Worm (Caenorhabditis elegans) whole organism, L4 larva: ENCODE data around the gene F13E9.19.
A peak's percentile ranks its signal among the peaks of the same experiment; 100 is the strongest.

Source experiments
- D1046.2 ChIP-seq: fragments of 200-800 bp; sonication (Bioruptor generic); IDR thresholded peaks from 2 replicates; pipeline ENCODE4 v1.3.6; 2022; ENCODE audit warnings: missing genetic modification characterization, missing compliant biosample characterization
- F37D6.2 ChIP-seq: sonication (generic microtip); optimal IDR thresholded peaks from 2 replicates; lab custom pipeline; 2016; ENCODE audit warnings: mild to moderate bottlenecking, missing genetic modification characterization, missing compliant biosample characterization
- F44E2.7 ChIP-seq: fragments of 200-800 bp; sonication (Bioruptor generic); IDR thresholded peaks from 2 replicates; pipeline ENCODE4 v2.1.2; 2022; ENCODE audit warnings: missing genetic modification characterization, missing compliant biosample characterization
- F49E8.2 ChIP-seq: sonication (generic microtip); optimal IDR thresholded peaks from 2 replicates; lab custom pipeline; 2016; ENCODE audit warnings: missing compliant biosample characterization, mild to moderate bottlenecking, missing genetic modification characterization, borderline replicate concordance
- T26A8.4 ChIP-seq: fragments of 200-800 bp; sonication (Bioruptor generic); IDR thresholded peaks from 2 replicates; pipeline ENCODE4 v1.3.6; 2022; ENCODE audit warnings: missing genetic modification characterization, missing compliant biosample characterization
- Y48G9A.11 ChIP-seq: fragments of 200-800 bp; sonication (Bioruptor generic); IDR thresholded peaks from 2 replicates; pipeline ENCODE4 v1.3.6; 2022; ENCODE audit warnings: missing genetic modification reagents, missing genetic modification characterization, missing compliant biosample characterization
- Y5F2A.4 ChIP-seq: fragments of 200-800 bp; sonication (Bioruptor generic); optimal IDR thresholded peaks from 2 replicates; lab custom pipeline; 2018; ENCODE audit warnings: mild to moderate bottlenecking, missing genetic modification characterization, missing compliant biosample characterization
- arid-1 ChIP-seq: fragments of 200-800 bp; sonication (Bioruptor generic); conservative IDR thresholded peaks from 2 replicates; pipeline ENCODE4 v1.3.6; 2022; ENCODE audit warnings: missing genetic modification reagents, missing genetic modification characterization, missing compliant biosample characterization
- ceh-20 ChIP-seq: fragments of 200-800 bp; sonication (Bioruptor generic); IDR thresholded peaks from 2 replicates; pipeline ENCODE4 v1.3.6; 2022; ENCODE audit warnings: missing genetic modification reagents, missing genetic modification characterization, missing compliant biosample characterization
- ceh-28 ChIP-seq: fragments of 150-350 bp; optimal IDR thresholded peaks from 2 replicates; lab custom pipeline; 2014; ENCODE audit warnings: missing biosample characterization, missing genetic modification reagents, missing genetic modification characterization
- cey-2 ChIP-seq: sonication (generic microtip); optimal IDR thresholded peaks from 3 replicates; lab custom pipeline; 2017; ENCODE audit warnings: missing genetic modification characterization, mild to moderate bottlenecking, missing compliant biosample characterization, antibody characterized with exemption, borderline replicate concordance; ENCODE audit not compliant: insufficient read depth
- ctbp-1 ChIP-seq: fragments of 200-800 bp; sonication (Bioruptor generic); IDR thresholded peaks from 2 replicates; pipeline ENCODE4 v1.3.6; 2022; ENCODE audit warnings: missing genetic modification reagents, missing genetic modification characterization, missing compliant biosample characterization
- daf-16 ChIP-seq, 3 experiments: sonication (generic microtip); optimal IDR thresholded peaks; 2 replicates each; lab custom pipeline; 2016 to 2017; ENCODE audit warnings: missing genetic modification characterization in 3 of 3, missing genetic modification reagents in 3 of 3, mild to moderate bottlenecking in 2 of 3, missing compliant biosample characterization in 2 of 3, missing biosample characterization in 1 of 3, moderate library complexity in 1 of 3
- dmd-6 ChIP-seq: fragments of 200-800 bp; sonication (Bioruptor generic); IDR thresholded peaks from 2 replicates; pipeline ENCODE4 v1.3.6; 2022; ENCODE audit warnings: missing genetic modification reagents, missing genetic modification characterization, missing compliant biosample characterization
- dmd-8 ChIP-seq: fragments of 200-800 bp; sonication (Bioruptor generic); IDR thresholded peaks from 2 replicates; pipeline ENCODE4 v1.3.6; 2022; ENCODE audit warnings: missing genetic modification characterization, missing compliant biosample characterization
- duxl-1 ChIP-seq: sonication (generic microtip); optimal IDR thresholded peaks from 2 replicates; lab custom pipeline; 2016; ENCODE audit warnings: mild to moderate bottlenecking, missing genetic modification characterization, moderate library complexity, missing compliant biosample characterization; ENCODE audit not compliant: poor library complexity
- dve-1 ChIP-seq: sonication (generic microtip); optimal IDR thresholded peaks from 2 replicates; lab custom pipeline; 2017; ENCODE audit warnings: antibody characterized with exemption, mild to moderate bottlenecking, missing genetic modification characterization, missing compliant biosample characterization; ENCODE audit not compliant: insufficient read depth
- hif-1 ChIP-seq, 2 experiments: sonication (generic microtip); optimal IDR thresholded peaks; 2 replicates each; lab custom pipeline; 2016 to 2017; ENCODE audit warnings: missing compliant biosample characterization in 2 of 2, missing genetic modification characterization in 2 of 2, missing genetic modification reagents in 2 of 2, missing genotype in 2 of 2, mild to moderate bottlenecking in 1 of 2
- hlh-11 ChIP-seq: fragments of 200-800 bp; sonication (Bioruptor generic); optimal IDR thresholded peaks from 2 replicates; lab custom pipeline; 2018; ENCODE audit warnings: mild to moderate bottlenecking, missing genetic modification characterization, missing compliant biosample characterization
- jun-1 ChIP-seq: fragments of 150-350 bp; optimal IDR thresholded peaks from 2 replicates; lab custom pipeline; 2014; ENCODE audit warnings: missing biosample characterization, missing genetic modification reagents, missing genetic modification characterization
- lim-7 ChIP-seq: fragments of 200-800 bp; sonication (Bioruptor generic); IDR thresholded peaks from 2 replicates; pipeline ENCODE4 v1.3.6; 2022; ENCODE audit warnings: missing genetic modification characterization, missing compliant biosample characterization
- lin-29 ChIP-seq: fragments of 200-800 bp; sonication (Bioruptor generic); IDR thresholded peaks from 2 replicates; pipeline ENCODE4 v1.3.6; 2022; ENCODE audit warnings: missing genetic modification reagents, missing genetic modification characterization, missing compliant biosample characterization
- lin-38 ChIP-seq: fragments of 200-800 bp; sonication (Bioruptor generic); IDR thresholded peaks from 2 replicates; pipeline ENCODE4 v1.3.6; 2022; ENCODE audit warnings: missing genetic modification reagents, missing genetic modification characterization, missing compliant biosample characterization
- lir-3 ChIP-seq: sonication (generic microtip); optimal IDR thresholded peaks from 2 replicates; lab custom pipeline; 2016; ENCODE audit warnings: mild to moderate bottlenecking, missing genetic modification characterization, missing compliant biosample characterization
- lsy-2 ChIP-seq, 2 experiments: fragments of 150-350 bp in 1 of 2; sonication (generic microtip) in 1 of 2; optimal IDR thresholded peaks; 2 replicates each; lab custom pipeline; 2014 to 2017; ENCODE audit warnings: missing biosample characterization in 2 of 2, missing genetic modification characterization in 2 of 2
- mep-1 ChIP-seq: fragments of 150-350 bp; sonication (generic microtip); optimal IDR thresholded peaks from 3 replicates; lab custom pipeline; 2014; ENCODE audit warnings: missing biosample characterization, missing genetic modification characterization
- mxl-2 ChIP-seq: fragments of 200-800 bp; sonication (Bioruptor generic); conservative IDR thresholded peaks from 2 replicates; pipeline ENCODE4 v1.3.6; 2022; ENCODE audit warnings: missing genetic modification reagents, missing genetic modification characterization, missing compliant biosample characterization
- nhr-102 ChIP-seq: sonication (generic microtip); optimal IDR thresholded peaks from 2 replicates; lab custom pipeline; 2016; ENCODE audit warnings: mild to moderate bottlenecking, missing genetic modification characterization, moderate library complexity, missing compliant biosample characterization
- nhr-11 ChIP-seq: fragments of 150-350 bp; optimal IDR thresholded peaks from 2 replicates; lab custom pipeline; 2014; ENCODE audit warnings: missing biosample characterization, missing genetic modification characterization
- nhr-111 ChIP-seq: fragments of 200-800 bp; sonication (Bioruptor generic); optimal IDR thresholded peaks from 2 replicates; lab custom pipeline; 2018; ENCODE audit warnings: mild to moderate bottlenecking, missing genetic modification characterization, missing compliant biosample characterization
- nhr-237 ChIP-seq: sonication (generic microtip); optimal IDR thresholded peaks from 2 replicates; lab custom pipeline; 2017; ENCODE audit warnings: missing biosample characterization, missing genetic modification characterization
- nhr-25 ChIP-seq: sonication (generic microtip); optimal IDR thresholded peaks from 2 replicates; lab custom pipeline; 2017; ENCODE audit warnings: missing genetic modification characterization, mild to moderate bottlenecking, missing compliant biosample characterization, antibody characterized with exemption, moderate library complexity, borderline replicate concordance; ENCODE audit not compliant: insufficient read depth
- nhr-28 ChIP-seq: fragments of 150-350 bp; optimal IDR thresholded peaks from 2 replicates; lab custom pipeline; 2014; ENCODE audit warnings: missing biosample characterization, missing genetic modification characterization
- nhr-42 ChIP-seq: fragments of 200-800 bp; sonication (Bioruptor generic); IDR thresholded peaks from 2 replicates; pipeline ENCODE4 v1.3.6; 2022; ENCODE audit warnings: missing genetic modification characterization, missing compliant biosample characterization
- pha-4 ChIP-seq, 2 experiments: fragments of 150-350 bp in 1 of 2; fragments of 200-800 bp in 1 of 2; sonication (Bioruptor generic) in 1 of 2; IDR thresholded peaks in 1 of 2; optimal IDR thresholded peaks in 1 of 2; 2 replicates each; pipeline versions ENCODE4 v1.3.6 to Lab custom; 2014 to 2022; ENCODE audit warnings: missing genetic modification characterization in 2 of 2, missing genetic modification reagents in 2 of 2, missing biosample characterization in 1 of 2, missing compliant biosample characterization in 1 of 2
- pqm-1 ChIP-seq: sonication (generic microtip); optimal IDR thresholded peaks from 2 replicates; lab custom pipeline; 2017; ENCODE audit warnings: missing biosample characterization, missing genetic modification characterization
- sdz-12 ChIP-seq: fragments of 200-800 bp; sonication (Bioruptor generic); optimal IDR thresholded peaks from 2 replicates; lab custom pipeline; 2018; ENCODE audit warnings: mild to moderate bottlenecking, missing genetic modification characterization, missing compliant biosample characterization
- skn-1 ChIP-seq: fragments of 150-350 bp; optimal IDR thresholded peaks from 2 replicates; lab custom pipeline; 2014; ENCODE audit warnings: missing biosample characterization, missing genetic modification characterization
- snpc-1.2 ChIP-seq: fragments of 200-800 bp; sonication (Bioruptor generic); IDR thresholded peaks from 2 replicates; pipeline ENCODE4 v1.3.6; 2022; ENCODE audit warnings: missing genetic modification reagents, missing genetic modification characterization, missing compliant biosample characterization
- tra-1 ChIP-seq: fragments of 200-800 bp; sonication (Bioruptor generic); IDR thresholded peaks from 2 replicates; pipeline ENCODE4 v1.3.6; 2022; ENCODE audit warnings: missing genetic modification reagents, missing genetic modification characterization, missing compliant biosample characterization
- zag-1 ChIP-seq: fragments of 150-350 bp; optimal IDR thresholded peaks from 2 replicates; lab custom pipeline; 2014; ENCODE audit warnings: missing biosample characterization, missing genetic modification characterization
- zfp-3 ChIP-seq: fragments of 200-800 bp; sonication (Bioruptor generic); conservative IDR thresholded peaks from 2 replicates; pipeline ENCODE4 v1.3.6; 2022; ENCODE audit warnings: missing genetic modification reagents, missing genetic modification characterization, missing compliant biosample characterization
- zip-11 ChIP-seq: fragments of 200-800 bp; sonication (Bioruptor generic); IDR thresholded peaks from 2 replicates; pipeline ENCODE4 v1.3.6; 2022; ENCODE audit warnings: missing genetic modification characterization, missing compliant biosample characterization

Gene F13E9.19

ce11 chrIV:10915388-10915787, 16.2 kb downstream of the F13E9.19 start, which contains the start of gene ZK593.3:
Gene ZK593.3, plus strand, starts transcription at chrIV:10915688.
- TF ChIP-seq dmd-6 (GFP tag; lab: Robert Waterston, UW): peak; percentile 29
- TF ChIP-seq lir-3: no peak

ce11 chrIV:10916134-10916533, 16.9 kb downstream of the F13E9.19 start:
- TF ChIP-seq nhr-237 (tag; lab: Kevin White, UChicago): no peak

ce11 chrIV:10918877-10919560, 19.8 kb downstream of the F13E9.19 start:
- no peak for TF ChIP-seq sdz-12 (GFP tag; lab: Kevin White, UChicago)
- TF ChIP-seq ctbp-1 (GFP tag; lab: Robert Waterston, UW): peak; percentile 75
- peak; percentile 93 for TF ChIP-seq hlh-11
- no peak for TF ChIP-seq jun-1
- peak; percentile 89 to 99 for TF ChIP-seq hif-1 (tag; optimal IDR thresholded peaks at IDR 0.05; lab: Kevin White, UChicago)
- no peak for TF ChIP-seq pha-4 (GFP tag; IDR thresholded peaks at IDR 0.05; lab: Robert Waterston, UW)
- peak; percentile 74 for TF ChIP-seq pha-4 (tag; optimal IDR thresholded peaks at IDR 0.05; lab: Kevin White, UChicago)
- peak; percentile 76 for TF ChIP-seq nhr-28 (tag; lab: Kevin White, UChicago)
- TF ChIP-seq snpc-1.2: 0 out of 2 replicates have a peak, but pooled peaks have one; percentile 44
- TF ChIP-seq nhr-42 (GFP tag; lab: Robert Waterston, UW): peak; percentile 42; the same call in 1 of the 2 replicates
- TF ChIP-seq nhr-111: no peak
- TF ChIP-seq T26A8.4 (GFP tag; lab: Robert Waterston, UW): 0 out of 2 replicates have a peak, but pooled peaks have one; percentile 39
- no peak for TF ChIP-seq nhr-25 (tag; lab: Kevin White, UChicago)
- TF ChIP-seq zip-11 (GFP tag; lab: Robert Waterston, UW): no peak
- 0 out of 2 replicates have a peak, but pooled peaks have one; percentile 36 for TF ChIP-seq arid-1 (GFP tag; lab: Robert Waterston, UW)
- peak; percentile 3 for TF ChIP-seq pqm-1
- TF ChIP-seq ceh-20 (GFP tag; lab: Robert Waterston, UW): peak; percentile 53; the same call in 1 of the 2 replicates
- peak; percentile 76 for TF ChIP-seq dve-1
- peak; percentile 77 for TF ChIP-seq nhr-11 (tag; lab: Kevin White, UChicago)
- no peak for TF ChIP-seq D1046.2 (GFP tag; lab: Robert Waterston, UW)
- TF ChIP-seq zfp-3: no peak
- no peak for TF ChIP-seq F49E8.2 (tag; lab: Kevin White, UChicago)
- TF ChIP-seq Y5F2A.4 (GFP tag; lab: Kevin White, UChicago): no peak
- no peak for TF ChIP-seq tra-1 (GFP tag; lab: Robert Waterston, UW)
- no peak for TF ChIP-seq zag-1 (tag; lab: Kevin White, UChicago)
- TF ChIP-seq cey-2: no peak
- peak; percentile 50 to 75 for TF ChIP-seq lsy-2 (tag; optimal IDR thresholded peaks at IDR 0.05; lab: Kevin White, UChicago)
- TF ChIP-seq F44E2.7: no peak
- peak; percentile 31 for TF ChIP-seq F37D6.2 (tag; lab: Kevin White, UChicago)
- no peak for TF ChIP-seq dmd-8 (GFP tag; lab: Robert Waterston, UW)
- no peak for TF ChIP-seq lin-29 (GFP tag; lab: Robert Waterston, UW)
- no peak for TF ChIP-seq ceh-28
- no peak for TF ChIP-seq Y48G9A.11 (GFP tag; lab: Robert Waterston, UW)
- TF ChIP-seq mxl-2 (GFP tag; lab: Robert Waterston, UW): no peak
- peak; percentile 87 for TF ChIP-seq lin-38
- TF ChIP-seq lir-3: no peak
- no peak for TF ChIP-seq nhr-102 (tag; lab: Kevin White, UChicago)
- TF ChIP-seq mep-1: peak; percentile 87
- peak in 1 of 2 experiments; percentile 35 for TF ChIP-seq daf-16 (GFP tag; optimal IDR thresholded peaks at IDR 0.05; lab: Kevin White, UChicago)
- TF ChIP-seq daf-16 (tag; optimal IDR thresholded peaks at IDR 0.05; lab: Kevin White, UChicago): peak; percentile 62
- no peak for TF ChIP-seq lim-7 (GFP tag; lab: Robert Waterston, UW)
- TF ChIP-seq duxl-1 (tag; lab: Kevin White, UChicago): peak; percentile 42
- TF ChIP-seq skn-1: no peak
